Worm (Caenorhabditis elegans) whole organism, early embryonic: Measurements from ENCODE around the gene T09A12.1.

Source experiments
- B0310.2 ChIP-seq: sonication (generic microtip); optimal IDR thresholded peaks from 2 replicates; lab custom pipeline; 2016; ENCODE audit warnings: mild to moderate bottlenecking, missing genetic modification characterization, missing compliant biosample characterization
- F13C5.2 ChIP-seq: sonication (generic microtip); optimal IDR thresholded peaks from 2 replicates; lab custom pipeline; 2017; ENCODE audit warnings: mild to moderate bottlenecking, missing genetic modification characterization, inconsistent platforms, missing compliant biosample characterization
- aly-1 ChIP-seq: sonication (generic microtip); optimal IDR thresholded peaks from 2 replicates; lab custom pipeline; 2016; ENCODE audit warnings: missing genetic modification characterization, missing compliant biosample characterization
- ama-1 ChIP-seq: fragments of 150-350 bp; optimal IDR thresholded peaks from 2 replicates; lab custom pipeline; 2014
- ceh-13 ChIP-seq: fragments of 200-800 bp; sonication (Bioruptor generic); optimal IDR thresholded peaks from 2 replicates; lab custom pipeline; 2018; ENCODE audit warnings: mild to moderate bottlenecking, missing genetic modification characterization, missing compliant biosample characterization
- ceh-36 ChIP-seq: sonication (generic microtip); optimal IDR thresholded peaks from 2 replicates; lab custom pipeline; 2016; ENCODE audit warnings: missing genetic modification characterization, inconsistent platforms, missing compliant biosample characterization
- ets-7 ChIP-seq: sonication (generic microtip); optimal IDR thresholded peaks from 2 replicates; lab custom pipeline; 2016; ENCODE audit warnings: missing genotype, missing genetic modification characterization, missing compliant biosample characterization
- flt-1 ChIP-seq: fragments of 200-800 bp; sonication (Bioruptor generic); IDR thresholded peaks from 2 replicates; pipeline ENCODE4 v1.3.6; 2022; ENCODE audit warnings: missing genetic modification characterization, missing compliant biosample characterization
- hmbx-1 ChIP-seq: sonication (generic microtip); optimal IDR thresholded peaks from 2 replicates; lab custom pipeline; 2016; ENCODE audit warnings: mild to moderate bottlenecking, missing genetic modification characterization, missing compliant biosample characterization
- hmg-4 ChIP-seq: fragments of 200-800 bp; sonication (Bioruptor generic); optimal IDR thresholded peaks from 2 replicates; lab custom pipeline; 2018; ENCODE audit warnings: mild to moderate bottlenecking, missing genetic modification characterization, missing compliant biosample characterization
- hnd-1 ChIP-seq: sonication (generic microtip); optimal IDR thresholded peaks from 2 replicates; lab custom pipeline; 2016; ENCODE audit warnings: missing genetic modification characterization, missing compliant biosample characterization
- pes-1 ChIP-seq: fragments of 200-800 bp; sonication (Bioruptor generic); IDR thresholded peaks from 2 replicates; pipeline ENCODE4 v1.3.6; 2022; ENCODE audit warnings: missing genetic modification reagents, missing genetic modification characterization, missing compliant biosample characterization
- scrt-1 ChIP-seq: fragments of 200-800 bp; sonication (Bioruptor generic); IDR thresholded peaks from 2 replicates; pipeline ENCODE4 v1.3.6; 2022; ENCODE audit warnings: missing genetic modification characterization, missing compliant biosample characterization
- sea-1 ChIP-seq: fragments of 200-800 bp; sonication (Bioruptor generic); conservative IDR thresholded peaks from 2 replicates; pipeline ENCODE4 v1.3.6; 2022; ENCODE audit warnings: missing genetic modification characterization, missing compliant biosample characterization
- tbx-11 ChIP-seq: fragments of 200-800 bp; sonication (Bioruptor generic); IDR thresholded peaks from 2 replicates; pipeline ENCODE4 v1.3.6; 2022; ENCODE audit warnings: missing genetic modification characterization, missing compliant biosample characterization
- tbx-37 ChIP-seq: fragments of 200-800 bp; sonication (Bioruptor generic); conservative IDR thresholded peaks from 2 replicates; pipeline ENCODE4 v1.3.6; 2022; ENCODE audit warnings: missing genetic modification reagents, missing genetic modification characterization, missing compliant biosample characterization
- tra-4 ChIP-seq: sonication (generic microtip); optimal IDR thresholded peaks from 2 replicates; lab custom pipeline; 2017; ENCODE audit warnings: missing genetic modification characterization, missing compliant biosample characterization

The T09A12.1 gene

ce11 chrIV:8208855-8209254 is 35.4 kb upstream of the T09A12.1 start:
- TF ChIP-seq ceh-13 (GFP tag; lab: Kevin White, UChicago): no peak
- no peak for TF ChIP-seq ama-1 (lab: Kevin White, UChicago)
- no peak for TF ChIP-seq tbx-11 (GFP tag; lab: Robert Waterston, UW)
- TF ChIP-seq B0310.2 (tag; lab: Kevin White, UChicago): no peak
- TF ChIP-seq hmbx-1 (tag; lab: Kevin White, UChicago): no peak

- TF ChIP-seq ets-7 (tag; lab: Kevin White, UChicago) (no peak), pes-1 (no peak), tra-4 (tag; lab: Kevin White, UChicago) (no peak), tbx-11 (GFP tag; lab: Robert Waterston, UW) (no peak), hnd-1 (tag; lab: Kevin White, UChicago) (no peak)
These were observed 33.9 kb upstream of the T09A12.1 start, which contains the start of gene C07G1.6 for ce11 chrIV:8210300-8210699. C07G1.6 (minus strand) TSS chrIV:8210400.

ce11 chrIV:8211747-8212146 is 32.5 kb upstream of the T09A12.1 start, which contains the start of gene C07G1.7:
C07G1.7 (minus strand) TSS chrIV:8211847.
- TF ChIP-seq flt-1 (GFP tag; lab: Robert Waterston, UW) (no peak), ceh-36 (tag; lab: Kevin White, UChicago) (no peak)

- TF ChIP-seq flt-1 (GFP tag; lab: Robert Waterston, UW) (no peak), F13C5.2 (no peak), ama-1 (lab: Kevin White, UChicago) (no peak), tbx-37 (GFP tag; lab: Robert Waterston, UW) (no peak), sea-1 (GFP tag; lab: Robert Waterston, UW) (no peak), ceh-13 (GFP tag; lab: Kevin White, UChicago) (no peak), tra-4 (tag; lab: Kevin White, UChicago) (no peak), pes-1 (no peak), ets-7 (tag; lab: Kevin White, UChicago) (no peak), ceh-36 (tag; lab: Kevin White, UChicago) (no peak), hmg-4 (GFP tag; lab: Kevin White, UChicago) (no peak), aly-1 (tag; lab: Kevin White, UChicago) (no peak), B0310.2 (tag; lab: Kevin White, UChicago) (no peak), hmbx-1 (tag; lab: Kevin White, UChicago) (no peak), tbx-11 (GFP tag; lab: Robert Waterston, UW) (no peak)
These were observed 24.2 kb upstream of the T09A12.1 start, which contains the start of gene ocr-2 for ce11 chrIV:8219987-8220386. ocr-2 (minus strand) TSS chrIV:8220087.

- TF ChIP-seq ceh-13 (GFP tag; lab: Kevin White, UChicago) (no peak), aly-1 (tag; lab: Kevin White, UChicago) (no peak), tbx-11 (GFP tag; lab: Robert Waterston, UW) (no peak), B0310.2 (tag; lab: Kevin White, UChicago) (no peak), ama-1 (lab: Kevin White, UChicago) (no peak), tra-4 (tag; lab: Kevin White, UChicago) (no peak), sea-1 (GFP tag; lab: Robert Waterston, UW) (no peak), hnd-1 (tag; lab: Kevin White, UChicago) (no peak), pes-1 (no peak), flt-1 (GFP tag; lab: Robert Waterston, UW) (no peak)
These were observed 22.3 kb upstream of the T09A12.1 start, which contains the start of gene gpx-6 for ce11 chrIV:8221946-8222345. gpx-6 (plus strand) TSS chrIV:8222202.

ce11 chrIV:8223055-8223454 is 21.2 kb upstream of the T09A12.1 start:
- no peak for TF ChIP-seq sea-1 (GFP tag; lab: Robert Waterston, UW)
- no peak for TF ChIP-seq flt-1 (GFP tag; lab: Robert Waterston, UW)
- no peak for TF ChIP-seq F13C5.2
- TF ChIP-seq scrt-1: no peak
- no peak for TF ChIP-seq ets-7 (tag; lab: Kevin White, UChicago)
- no peak for TF ChIP-seq B0310.2 (tag; lab: Kevin White, UChicago)
- no peak for TF ChIP-seq hmg-4 (GFP tag; lab: Kevin White, UChicago)

ce11 chrIV:8225357-8225756 is 18.9 kb upstream of the T09A12.1 start, which contains the start of gene serp-1.2:
serp-1.2 (plus strand) TSS chrIV:8225674.
- TF ChIP-seq tbx-37 (GFP tag; lab: Robert Waterston, UW) (no peak), aly-1 (tag; lab: Kevin White, UChicago) (no peak), flt-1 (GFP tag; lab: Robert Waterston, UW) (no peak), ceh-13 (GFP tag; lab: Kevin White, UChicago) (no peak), ama-1 (lab: Kevin White, UChicago) (no peak), hmbx-1 (tag; lab: Kevin White, UChicago) (no peak), B0310.2 (tag; lab: Kevin White, UChicago) (no peak), F13C5.2 (no peak)

- TF ChIP-seq sea-1 (GFP tag; lab: Robert Waterston, UW) (no peak), scrt-1 (no peak), tbx-37 (GFP tag; lab: Robert Waterston, UW) (no peak), hmg-4 (GFP tag; lab: Kevin White, UChicago) (no peak), tra-4 (tag; lab: Kevin White, UChicago) (no peak), B0310.2 (tag; lab: Kevin White, UChicago) (no peak), hmbx-1 (tag; lab: Kevin White, UChicago) (no peak), ama-1 (lab: Kevin White, UChicago) (no peak), flt-1 (GFP tag; lab: Robert Waterston, UW) (no peak), hnd-1 (tag; lab: Kevin White, UChicago) (no peak), F13C5.2 (no peak), tbx-11 (GFP tag; lab: Robert Waterston, UW) (no peak), pes-1 (no peak), ceh-36 (tag; lab: Kevin White, UChicago) (no peak), ets-7 (tag; lab: Kevin White, UChicago) (no peak), ceh-13 (GFP tag; lab: Kevin White, UChicago) (no peak)
These were observed 17.7 kb upstream of the T09A12.1 start for ce11 chrIV:8226474-8226873.
